Fruit fly (Drosophila melanogaster) whole organism, embryonic: ENCODE results near the gene Coq5.
A peak's percentile ranks its signal among the peaks of the same experiment; 100 is the strongest.

ENCODE experiments used
- Abd-B ChIP-seq: fragments of 200-800 bp; sonication (Bioruptor generic); optimal IDR thresholded peaks from 2 replicates; lab custom pipeline; 2018; ENCODE audit warnings: missing biosample characterization, mild to moderate bottlenecking, missing genetic modification characterization, moderate library complexity
- Aef1 ChIP-seq: fragments of 200-800 bp; sonication (Bioruptor generic); IDR thresholded peaks from 3 replicates; pipeline ENCODE4 v1.3.6; 2022; ENCODE audit warnings: missing biosample characterization, missing genetic modification characterization
- Antp ChIP-seq: fragments of 200-800 bp; sonication (Bioruptor generic); optimal IDR thresholded peaks from 3 replicates; lab custom pipeline; 2016; ENCODE audit warnings: missing biosample characterization, missing genetic modification characterization
- Asciz ChIP-seq: fragments of 200-800 bp; sonication (Bioruptor generic); optimal IDR thresholded peaks from 2 replicates; lab custom pipeline; 2017; ENCODE audit warnings: missing biosample characterization, mild to moderate bottlenecking, missing genetic modification characterization, missing genetic modification reagents
- Atf-2 ChIP-seq: fragments of 200-800 bp; sonication (Bioruptor generic); optimal IDR thresholded peaks from 2 replicates; lab custom pipeline; 2016; ENCODE audit warnings: missing biosample characterization, missing genetic modification characterization
- Bdp1 ChIP-seq: fragments of 200-800 bp; sonication (Bioruptor generic); optimal IDR thresholded peaks from 3 replicates; lab custom pipeline; 2016; ENCODE audit warnings: missing biosample characterization, missing genetic modification characterization
- Blimp-1 ChIP-seq: fragments of 200-800 bp; sonication (Bioruptor generic); optimal IDR thresholded peaks from 3 replicates; lab custom pipeline; 2018; ENCODE audit warnings: missing biosample characterization, missing genetic modification characterization, mild to moderate bottlenecking, moderate library complexity, missing genetic modification reagents
- CG10209 ChIP-seq: fragments of 200-800 bp; sonication (Bioruptor generic); optimal IDR thresholded peaks from 3 replicates; lab custom pipeline; 2017; ENCODE audit warnings: missing biosample characterization, mild to moderate bottlenecking, missing genetic modification characterization, missing genetic modification reagents
- CG10431 ChIP-seq: fragments of 200-800 bp; sonication (Bioruptor generic); optimal IDR thresholded peaks from 3 replicates; lab custom pipeline; 2018; ENCODE audit warnings: missing biosample characterization, mild to moderate bottlenecking, missing genetic modification characterization
- CG10654 ChIP-seq: fragments of 200-800 bp; sonication (Bioruptor generic); optimal IDR thresholded peaks from 2 replicates; lab custom pipeline; 2016; ENCODE audit warnings: missing biosample characterization, missing genetic modification characterization
- CG13123 ChIP-seq: fragments of 200-800 bp; sonication (Bioruptor generic); optimal IDR thresholded peaks from 2 replicates; lab custom pipeline; 2016; ENCODE audit warnings: missing biosample characterization, missing genetic modification characterization
- CG14014 ChIP-seq: fragments of 200-800 bp; sonication (Bioruptor generic); IDR thresholded peaks from 2 replicates; pipeline ENCODE4 v1.3.6; 2022; ENCODE audit warnings: missing biosample characterization, missing genetic modification characterization
- CG17829 ChIP-seq: fragments of 200-800 bp; optimal IDR thresholded peaks from 2 replicates; lab custom pipeline; 2019; ENCODE audit warnings: missing biosample characterization, mild to moderate bottlenecking, missing genetic modification characterization, moderate library complexity
- CG17912 ChIP-seq: fragments of 200-800 bp; sonication (Bioruptor generic); optimal IDR thresholded peaks from 2 replicates; lab custom pipeline; 2018; ENCODE audit warnings: missing biosample characterization, mild to moderate bottlenecking, missing genetic modification characterization
- CG4282 ChIP-seq: fragments of 200-800 bp; sonication (Bioruptor generic); optimal IDR thresholded peaks from 2 replicates; lab custom pipeline; 2016; ENCODE audit warnings: missing biosample characterization, missing genetic modification characterization
- CG4328 ChIP-seq: fragments of 200-800 bp; sonication (Bioruptor generic); optimal IDR thresholded peaks from 3 replicates; lab custom pipeline; 2017; ENCODE audit warnings: missing biosample characterization, missing genetic modification reagents, missing genetic modification characterization
- CG4707 ChIP-seq: fragments of 200-800 bp; sonication (Bioruptor generic); optimal IDR thresholded peaks from 2 replicates; lab custom pipeline; 2018; ENCODE audit warnings: missing biosample characterization, mild to moderate bottlenecking, missing genetic modification characterization, moderate library complexity
- CG6272 ChIP-seq: fragments of 200-800 bp; sonication (Bioruptor generic); IDR thresholded peaks from 2 replicates; pipeline ENCODE4 v1.3.6; 2022; ENCODE audit warnings: missing biosample characterization, missing genetic modification characterization
- CG8089 ChIP-seq: fragments of 200-800 bp; sonication (Bioruptor generic); optimal IDR thresholded peaks from 3 replicates; lab custom pipeline; 2016; ENCODE audit warnings: missing biosample characterization, missing genetic modification characterization
- CG9727 ChIP-seq: fragments of 200-800 bp; sonication (Bioruptor generic); optimal IDR thresholded peaks from 3 replicates; lab custom pipeline; 2017; ENCODE audit warnings: missing biosample characterization, mild to moderate bottlenecking, missing genetic modification characterization
- CoRest ChIP-seq: fragments of 200-800 bp; sonication (Bioruptor generic); optimal IDR thresholded peaks from 3 replicates; lab custom pipeline; 2018; ENCODE audit warnings: missing biosample characterization, mild to moderate bottlenecking, missing genetic modification characterization, moderate library complexity
- CrebB ChIP-seq: fragments of 200-800 bp; sonication (Bioruptor generic); optimal IDR thresholded peaks from 3 replicates; lab custom pipeline; 2018; ENCODE audit warnings: missing biosample characterization, mild to moderate bottlenecking, missing genetic modification characterization
- Dll ChIP-seq: fragments of 200-800 bp; sonication (Bioruptor generic); IDR thresholded peaks from 4 replicates; pipeline ENCODE4 v1.3.6; 2022; ENCODE audit warnings: missing biosample characterization, missing genetic modification characterization; ENCODE audit not compliant: partially characterized antibody
- ERR ChIP-seq: fragments of 200-800 bp; sonication (Bioruptor generic); optimal IDR thresholded peaks from 2 replicates; lab custom pipeline; 2016; ENCODE audit warnings: missing biosample characterization, missing genetic modification characterization
- GATAe ChIP-seq: fragments of 200-800 bp; sonication (Bioruptor generic); conservative IDR thresholded peaks from 2 replicates; pipeline ENCODE4 v1.3.6; 2022; ENCODE audit warnings: missing biosample characterization, missing genetic modification characterization
- Gsc ChIP-seq: fragments of 200-800 bp; sonication (Bioruptor generic); IDR thresholded peaks from 2 replicates; pipeline ENCODE4 v1.3.6; 2022; ENCODE audit warnings: missing biosample characterization, missing genetic modification characterization
- Gug ChIP-seq: fragments of 200-800 bp; sonication (Bioruptor generic); IDR thresholded peaks from 4 replicates; pipeline ENCODE4 v1.3.6; 2022; ENCODE audit warnings: missing biosample characterization, missing genetic modification characterization
- HLH3B ChIP-seq: fragments of 200-800 bp; sonication (Bioruptor generic); IDR thresholded peaks from 2 replicates; pipeline ENCODE4 v1.3.6; 2022; ENCODE audit warnings: missing biosample characterization, missing genetic modification characterization
- Lpt ChIP-seq: fragments of >200 bp; optimal IDR thresholded peaks from 2 replicates; lab custom pipeline; 2018; ENCODE audit warnings: missing biosample characterization, missing genetic modification characterization
- MESR4 ChIP-seq: fragments of 200-800 bp; sonication (Bioruptor generic); optimal IDR thresholded peaks from 2 replicates; lab custom pipeline; 2018; ENCODE audit warnings: missing biosample characterization, mild to moderate bottlenecking, missing genetic modification characterization, moderate library complexity
- Mad ChIP-seq: fragments of 200-800 bp; sonication (Bioruptor generic); optimal IDR thresholded peaks from 2 replicates; lab custom pipeline; 2016; ENCODE audit warnings: missing biosample characterization, missing genetic modification characterization
- Meics ChIP-seq: fragments of 200-800 bp; sonication (Bioruptor generic); optimal IDR thresholded peaks from 2 replicates; lab custom pipeline; 2017; ENCODE audit warnings: missing biosample characterization, mild to moderate bottlenecking, missing genetic modification characterization
- Nf-YB ChIP-seq: fragments of 200-800 bp; sonication (Bioruptor generic); optimal IDR thresholded peaks from 3 replicates; lab custom pipeline; 2019; ENCODE audit warnings: missing biosample characterization, mild to moderate bottlenecking, missing genetic modification characterization, moderate library complexity
- Nf-YC ChIP-seq: fragments of 200-800 bp; optimal IDR thresholded peaks from 3 replicates; lab custom pipeline; 2019; ENCODE audit warnings: missing biosample characterization, mild to moderate bottlenecking, missing genetic modification characterization, moderate library complexity
- NfI ChIP-seq: fragments of 200-800 bp; sonication (Bioruptor generic); optimal IDR thresholded peaks from 3 replicates; lab custom pipeline; 2018; ENCODE audit warnings: missing biosample characterization, mild to moderate bottlenecking, missing genetic modification characterization, moderate library complexity
- Ptx1 ChIP-seq: fragments of 200-800 bp; sonication (Bioruptor generic); IDR thresholded peaks from 2 replicates; pipeline ENCODE4 v1.3.6; 2022; ENCODE audit warnings: missing biosample characterization, missing genetic modification characterization
- Rx ChIP-seq: fragments of 200-800 bp; sonication (Bioruptor generic); IDR thresholded peaks from 2 replicates; pipeline ENCODE4 v1.3.6; 2022; ENCODE audit warnings: missing biosample characterization, missing genetic modification characterization
- Stat92E ChIP-seq, 3 experiments: fragments of >200 bp in 2 of 3; fragments of 200-800 bp in 1 of 3; sonication (Bioruptor generic) in 1 of 3; optimal IDR thresholded peaks; 2 replicates each; lab custom pipeline; 2017 to 2019; ENCODE audit warnings: missing biosample characterization in 3 of 3, missing genetic modification characterization in 3 of 3, mild to moderate bottlenecking in 1 of 3, moderate library complexity in 1 of 3
- bab2 ChIP-seq: fragments of 200-800 bp; sonication (Bioruptor generic); optimal IDR thresholded peaks from 2 replicates; lab custom pipeline; 2016; ENCODE audit warnings: missing biosample characterization, missing genetic modification characterization
- crol ChIP-seq: fragments of 200-800 bp; sonication (Bioruptor generic); IDR thresholded peaks from 2 replicates; pipeline ENCODE4 v1.3.6; 2022; ENCODE audit warnings: missing biosample characterization, missing genetic modification characterization
- dpn ChIP-seq, 2 experiments: fragments of 200-800 bp; sonication (Bioruptor generic); optimal IDR thresholded peaks; 3 replicates each; lab custom pipeline; 2016; ENCODE audit warnings: missing biosample characterization in 2 of 2, missing genetic modification characterization in 2 of 2
- gt ChIP-seq: fragments of 200-800 bp; sonication (Bioruptor generic); IDR thresholded peaks from 2 replicates; pipeline ENCODE4 v1.3.6; 2022; ENCODE audit warnings: missing biosample characterization, missing genetic modification characterization
- hth ChIP-seq: fragments of >200 bp; optimal IDR thresholded peaks from 2 replicates; lab custom pipeline; 2017; ENCODE audit warnings: inconsistent platforms
- jumu ChIP-seq: fragments of 200-800 bp; sonication (Bioruptor generic); optimal IDR thresholded peaks from 3 replicates; lab custom pipeline; 2016; ENCODE audit warnings: missing biosample characterization, missing genetic modification characterization
- lab ChIP-seq: fragments of 200-800 bp; sonication (Bioruptor generic); optimal IDR thresholded peaks from 3 replicates; lab custom pipeline; 2017; ENCODE audit warnings: missing biosample characterization, missing genetic modification characterization, mild to moderate bottlenecking, moderate library complexity, missing genetic modification reagents
- lov ChIP-seq, 2 experiments: fragments of 200-800 bp in 1 of 2; fragments of >200 bp in 1 of 2; sonication (Bioruptor generic) in 1 of 2; IDR thresholded peaks in 1 of 2; optimal IDR thresholded peaks in 1 of 2; 2 replicates in 1 of 2; 3 replicates in 1 of 2; pipeline versions ENCODE4 v1.3.6 to Lab custom; 2017 to 2022; ENCODE audit warnings: missing biosample characterization in 1 of 2, missing genetic modification characterization in 1 of 2
- maf-S ChIP-seq: fragments of 200-800 bp; sonication (Bioruptor generic); optimal IDR thresholded peaks from 2 replicates; lab custom pipeline; 2016; ENCODE audit warnings: missing biosample characterization, missing genetic modification characterization
- pzg ChIP-seq: fragments of 200-800 bp; sonication (Bioruptor generic); optimal IDR thresholded peaks from 3 replicates; lab custom pipeline; 2018; ENCODE audit warnings: missing biosample characterization, mild to moderate bottlenecking, missing genetic modification characterization, moderate library complexity
- repo ChIP-seq: fragments of 200-800 bp; sonication (Bioruptor generic); optimal IDR thresholded peaks from 2 replicates; lab custom pipeline; 2016; ENCODE audit warnings: missing biosample characterization, missing genetic modification characterization
- ro ChIP-seq: fragments of 200-800 bp; sonication (Bioruptor generic); IDR thresholded peaks from 2 replicates; pipeline ENCODE4 v1.3.6; 2022; ENCODE audit warnings: missing biosample characterization, missing genetic modification characterization
- row ChIP-seq: fragments of 200-800 bp; sonication (Bioruptor generic); IDR thresholded peaks from 3 replicates; pipeline ENCODE4 v1.3.6; 2022; ENCODE audit warnings: missing biosample characterization, missing genetic modification characterization
- sna ChIP-seq: fragments of 200-800 bp; sonication (Bioruptor generic); IDR thresholded peaks from 2 replicates; pipeline ENCODE4 v1.3.6; 2022; ENCODE audit warnings: missing biosample characterization, missing genetic modification characterization; ENCODE audit not compliant: partially characterized antibody

The Coq5 gene

dm6 chrX:13194249-13194648 lies at the start of gene Coq5:
Gene Coq5, minus strand, starts transcription at chrX:13194551.
- TF ChIP-seq repo (GFP tag; lab: Kevin White, UChicago): no peak
- TF ChIP-seq Nf-YB: no peak
- no peak for TF ChIP-seq Asciz
- no peak for TF ChIP-seq Meics (GFP tag; lab: Kevin White, UChicago)
- TF ChIP-seq CG10654 (GFP tag; lab: Kevin White, UChicago): no peak
- TF ChIP-seq CG17829 (tag; lab: Kevin White, UChicago): no peak
- peak; percentile 66; the same call in 3 of the 4 replicates for TF ChIP-seq Dll
- no peak for TF ChIP-seq CG6272 (GFP tag; lab: Robert Waterston, UW)
- no peak for TF ChIP-seq Nf-YC (tag; lab: Kevin White, UChicago)
- TF ChIP-seq Aef1 (GFP tag; lab: Robert Waterston, UW): no peak
- no peak for TF ChIP-seq Stat92E (GFP tag; optimal IDR thresholded peaks at IDR 0.05; lab: Kevin White, UChicago)
- TF ChIP-seq GATAe: no peak
- no peak for TF ChIP-seq CG9727 (GFP tag; lab: Kevin White, UChicago)
- no peak for TF ChIP-seq CG13123 (GFP tag; lab: Kevin White, UChicago)
- no peak for TF ChIP-seq hth (lab: Kevin White, UChicago)
- TF ChIP-seq Gug (GFP tag; lab: Robert Waterston, UW): no peak
- TF ChIP-seq Bdp1 (GFP tag; lab: Kevin White, UChicago): no peak
- TF ChIP-seq Antp (GFP tag; lab: Kevin White, UChicago): no peak
- TF ChIP-seq MESR4 (GFP tag; lab: Kevin White, UChicago): peak; percentile 6
- TF ChIP-seq CG8089 (GFP tag; lab: Kevin White, UChicago): no peak
- TF ChIP-seq Abd-B (GFP tag; lab: Kevin White, UChicago): no peak
- no peak for TF ChIP-seq Atf-2 (GFP tag; lab: Kevin White, UChicago)
- no peak for TF ChIP-seq CG17912
- TF ChIP-seq bab2 (GFP tag; lab: Kevin White, UChicago): no peak
- TF ChIP-seq HLH3B (GFP tag; lab: Robert Waterston, UW): no peak
- TF ChIP-seq Mad: no peak
- no peak for TF ChIP-seq crol (GFP tag; lab: Robert Waterston, UW)
- no peak for TF ChIP-seq CG10209 (GFP tag; lab: Kevin White, UChicago)
- no peak for TF ChIP-seq lov (optimal IDR thresholded peaks at IDR 0.05; lab: Kevin White, UChicago)
- TF ChIP-seq lov (GFP tag; IDR thresholded peaks at IDR 0.05; lab: Robert Waterston, UW): no peak
- TF ChIP-seq row (GFP tag; lab: Robert Waterston, UW): no peak
- peak; percentile 17 for TF ChIP-seq pzg
- no peak for TF ChIP-seq lab
- no peak for TF ChIP-seq Ptx1 (GFP tag; lab: Robert Waterston, UW)
- no peak for TF ChIP-seq gt (GFP tag; lab: Robert Waterston, UW)
- TF ChIP-seq CG4707 (GFP tag; lab: Kevin White, UChicago): no peak
- no peak for TF ChIP-seq NfI (GFP tag; lab: Kevin White, UChicago)
- TF ChIP-seq Blimp-1 (GFP tag; lab: Kevin White, UChicago): no peak
- no peak for TF ChIP-seq Lpt (GFP tag; lab: Kevin White, UChicago)
- TF ChIP-seq CG14014 (GFP tag; lab: Robert Waterston, UW): no peak
- no peak for TF ChIP-seq maf-S (GFP tag; lab: Kevin White, UChicago)
- TF ChIP-seq ro: no peak
- no peak for TF ChIP-seq Gsc (GFP tag; lab: Robert Waterston, UW)
- no peak for TF ChIP-seq CG4282 (GFP tag; lab: Kevin White, UChicago)
- no peak for TF ChIP-seq sna
- no peak for TF ChIP-seq CG4328 (GFP tag; lab: Kevin White, UChicago)
- TF ChIP-seq ERR (GFP tag; lab: Kevin White, UChicago): no peak
- TF ChIP-seq Rx (GFP tag; lab: Robert Waterston, UW): no peak
- no peak for TF ChIP-seq dpn (GFP tag; optimal IDR thresholded peaks at IDR 0.05; lab: Kevin White, UChicago)
- TF ChIP-seq CoRest (tag; lab: Kevin White, UChicago): no peak
- TF ChIP-seq jumu (GFP tag; lab: Kevin White, UChicago): no peak
- no peak for TF ChIP-seq CG10431 (GFP tag; lab: Kevin White, UChicago)
- TF ChIP-seq CrebB (tag; lab: Kevin White, UChicago): no peak
